Fruit fly (Drosophila melanogaster) whole organism, pupa: ENCODE measurements around the gene Or13a.

Experiments used
- CG12605 ChIP-seq: fragments of 200-800 bp; sonication (Bioruptor generic); IDR thresholded peaks from 2 replicates; pipeline ENCODE4 v1.3.6; 2022; ENCODE audit warnings: missing biosample characterization, missing genetic modification characterization
- CG13204 ChIP-seq: fragments of 200-800 bp; sonication (Bioruptor generic); optimal IDR thresholded peaks from 2 replicates; lab custom pipeline; 2018; ENCODE audit warnings: missing biosample characterization, mild to moderate bottlenecking, missing genetic modification characterization, moderate library complexity
- CG15710 ChIP-seq: fragments of 200-800 bp; sonication (Bioruptor generic); optimal IDR thresholded peaks from 2 replicates; lab custom pipeline; 2018; ENCODE audit warnings: missing biosample characterization, mild to moderate bottlenecking, missing genetic modification characterization, moderate library complexity
- CG32121 ChIP-seq: fragments of 200-800 bp; sonication (Bioruptor generic); IDR thresholded peaks from 2 replicates; pipeline ENCODE4 v1.3.6; 2022; ENCODE audit warnings: missing biosample characterization, missing genetic modification characterization
- CG8159 ChIP-seq: fragments of 200-800 bp; sonication (Bioruptor generic); optimal IDR thresholded peaks from 3 replicates; lab custom pipeline; 2018; ENCODE audit warnings: missing biosample characterization, mild to moderate bottlenecking, missing genetic modification characterization, moderate library complexity
- CG8301 ChIP-seq: fragments of 200-800 bp; sonication (Bioruptor generic); optimal IDR thresholded peaks from 2 replicates; lab custom pipeline; 2018; ENCODE audit warnings: missing biosample characterization, mild to moderate bottlenecking, missing genetic modification characterization
- D1 ChIP-seq: fragments of 200-800 bp; sonication (Bioruptor generic); optimal IDR thresholded peaks from 2 replicates; lab custom pipeline; 2018; ENCODE audit warnings: missing biosample characterization, mild to moderate bottlenecking, missing genetic modification characterization, moderate library complexity
- EcR ChIP-seq: fragments of 200-800 bp; sonication (Bioruptor generic); optimal IDR thresholded peaks from 3 replicates; lab custom pipeline; 2019; ENCODE audit warnings: missing biosample characterization, missing genetic modification characterization, mild to moderate bottlenecking, moderate library complexity, missing genetic modification reagents
- Pif1A ChIP-seq: fragments of 200-800 bp; sonication (Bioruptor generic); optimal IDR thresholded peaks from 3 replicates; lab custom pipeline; 2016; ENCODE audit warnings: missing biosample characterization, missing genetic modification characterization
- Pif1B ChIP-seq: fragments of 200-800 bp; sonication (Bioruptor generic); optimal IDR thresholded peaks from 3 replicates; lab custom pipeline; 2016; ENCODE audit warnings: missing biosample characterization, missing genetic modification characterization
- Snoo ChIP-seq: fragments of 200-800 bp; sonication (Bioruptor generic); optimal IDR thresholded peaks from 3 replicates; lab custom pipeline; 2017; ENCODE audit warnings: missing biosample characterization, mild to moderate bottlenecking, missing genetic modification characterization, inconsistent platforms
- fd96Ca ChIP-seq: fragments of 200-800 bp; sonication (Bioruptor generic); IDR thresholded peaks from 3 replicates; pipeline ENCODE4 v1.3.6; 2022; ENCODE audit warnings: missing biosample characterization, missing genetic modification characterization
- gl ChIP-seq: fragments of 200-800 bp; sonication (Bioruptor generic); optimal IDR thresholded peaks from 2 replicates; lab custom pipeline; 2018; ENCODE audit warnings: missing biosample characterization, mild to moderate bottlenecking, missing genetic modification characterization
- rn ChIP-seq: fragments of 200-800 bp; sonication (Bioruptor generic); IDR thresholded peaks from 2 replicates; pipeline ENCODE4 v1.3.6; 2022; ENCODE audit warnings: missing biosample characterization, missing genetic modification characterization

DNA sequence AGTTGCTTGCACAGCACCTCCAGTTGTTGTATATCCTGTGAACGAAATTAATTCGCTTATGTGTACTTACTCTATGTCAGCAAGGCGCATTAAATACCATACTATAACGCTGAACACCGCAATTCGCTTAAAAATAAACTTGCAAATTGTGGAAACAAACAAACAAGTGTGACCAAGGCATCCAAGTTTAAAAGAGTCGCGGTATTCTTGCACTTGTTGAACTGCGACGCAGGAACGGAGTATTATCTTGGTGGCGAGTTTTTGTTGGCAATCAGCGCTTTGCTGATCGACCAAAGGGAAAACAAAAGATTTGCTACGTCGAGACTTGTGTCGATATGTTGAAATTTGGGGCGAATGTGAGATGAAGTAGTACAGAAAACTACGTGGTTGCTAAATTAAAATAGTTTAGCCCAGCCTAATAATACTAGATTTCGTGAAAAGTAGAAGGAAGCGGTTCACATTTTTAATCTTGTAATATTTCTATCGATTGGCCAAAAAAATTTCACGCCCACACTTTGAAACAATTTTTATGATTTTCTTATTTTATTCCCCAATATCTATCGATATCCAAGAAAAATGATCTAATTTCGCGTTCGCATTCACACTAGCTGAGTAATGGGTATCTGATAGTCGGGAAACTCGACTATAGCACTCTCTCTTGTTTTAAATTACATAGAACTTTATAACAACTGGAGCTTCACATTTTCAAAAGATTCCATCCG is 40.6 kb upstream of the Or13a start, which contains the start of gene Ranbp16:
- TF ChIP-seq CG12605 (GFP tag; lab: Robert Waterston, UW) (no peak), CG13204 (GFP tag; lab: Kevin White, UChicago) (no peak), CG32121 (GFP tag; lab: Robert Waterston, UW) (no peak), CG15710 (tag; lab: Kevin White, UChicago) (no peak), rn (GFP tag; lab: Robert Waterston, UW) (no peak), EcR (GFP tag; lab: Kevin White, UChicago) (no peak), D1 (tag; lab: Kevin White, UChicago) (no peak), CG8301 (tag; lab: Kevin White, UChicago) (no peak), fd96Ca (GFP tag; lab: Robert Waterston, UW) (no peak), Pif1B (GFP tag; lab: Kevin White, UChicago) (no peak), gl (tag; lab: Kevin White, UChicago) (no peak), Snoo (tag; lab: Kevin White, UChicago) (no peak), Pif1A (GFP tag; lab: Kevin White, UChicago) (no peak), CG8159 (no peak)
